Worm (Caenorhabditis elegans) whole organism, L4 larva: ENCODE results near the gene M03A8.3.

Experiments used
- D1046.2 ChIP-seq: fragments of 200-800 bp; sonication (Bioruptor generic); IDR thresholded peaks from 2 replicates; pipeline ENCODE4 v1.3.6; 2022; ENCODE audit warnings: missing genetic modification characterization, missing compliant biosample characterization
- F26F4.8 ChIP-seq: fragments of 200-800 bp; sonication (Bioruptor generic); conservative IDR thresholded peaks from 2 replicates; pipeline ENCODE4 v1.3.6; 2022; ENCODE audit warnings: missing genetic modification characterization, missing compliant biosample characterization
- F37D6.2 ChIP-seq: sonication (generic microtip); optimal IDR thresholded peaks from 2 replicates; lab custom pipeline; 2016; ENCODE audit warnings: mild to moderate bottlenecking, missing genetic modification characterization, missing compliant biosample characterization
- F44E2.7 ChIP-seq: fragments of 200-800 bp; sonication (Bioruptor generic); IDR thresholded peaks from 2 replicates; pipeline ENCODE4 v2.1.2; 2022; ENCODE audit warnings: missing genetic modification characterization, missing compliant biosample characterization
- R02D3.7 ChIP-seq: fragments of 150-350 bp; sonication (generic microtip); optimal IDR thresholded peaks from 3 replicates; lab custom pipeline; 2014; ENCODE audit warnings: missing biosample characterization, missing genetic modification characterization
- T20F7.1 ChIP-seq: fragments of 200-800 bp; sonication (Bioruptor generic); optimal IDR thresholded peaks from 2 replicates; lab custom pipeline; 2018; ENCODE audit warnings: mild to moderate bottlenecking, missing genetic modification characterization, missing compliant biosample characterization
- Y48G9A.11 ChIP-seq: fragments of 200-800 bp; sonication (Bioruptor generic); IDR thresholded peaks from 2 replicates; pipeline ENCODE4 v1.3.6; 2022; ENCODE audit warnings: missing genetic modification reagents, missing genetic modification characterization, missing compliant biosample characterization
- ZK546.5 ChIP-seq, 2 experiments: sonication (generic microtip); optimal IDR thresholded peaks; 2 replicates each; lab custom pipeline; 2017; ENCODE audit warnings: missing biosample characterization in 2 of 2, missing genetic modification characterization in 2 of 2
- aha-1 ChIP-seq: fragments of 150-350 bp; peaks from one replicate; lab custom pipeline; 2014; ENCODE audit warnings: missing biosample characterization, missing genetic modification characterization
- aly-2 ChIP-seq: sonication (generic microtip); optimal IDR thresholded peaks from 2 replicates; lab custom pipeline; 2018; ENCODE audit warnings: missing biosample characterization, missing genetic modification characterization
- ama-1 ChIP-seq: fragments of 150-350 bp; optimal IDR thresholded peaks from 2 replicates; lab custom pipeline; 2014; ENCODE audit warnings: inconsistent platforms, mixed read lengths
- arid-1 ChIP-seq: fragments of 200-800 bp; sonication (Bioruptor generic); conservative IDR thresholded peaks from 2 replicates; pipeline ENCODE4 v1.3.6; 2022; ENCODE audit warnings: missing genetic modification reagents, missing genetic modification characterization, missing compliant biosample characterization
- ceh-20 ChIP-seq: fragments of 200-800 bp; sonication (Bioruptor generic); IDR thresholded peaks from 2 replicates; pipeline ENCODE4 v1.3.6; 2022; ENCODE audit warnings: missing genetic modification reagents, missing genetic modification characterization, missing compliant biosample characterization
- ceh-32 ChIP-seq: sonication (generic microtip); optimal IDR thresholded peaks from 2 replicates; lab custom pipeline; 2016; ENCODE audit warnings: mild to moderate bottlenecking, missing genetic modification characterization, missing compliant biosample characterization; ENCODE audit not compliant: poor library complexity
- ceh-44 ChIP-seq: fragments of 200-800 bp; sonication (Bioruptor generic); IDR thresholded peaks from 2 replicates; pipeline ENCODE4 v1.3.6; 2022; ENCODE audit warnings: missing genetic modification reagents, missing genetic modification characterization, missing compliant biosample characterization
- ceh-62 ChIP-seq: sonication (generic microtip); optimal IDR thresholded peaks from 2 replicates; lab custom pipeline; 2017; ENCODE audit warnings: missing biosample characterization, missing genetic modification characterization
- cey-2 ChIP-seq: sonication (generic microtip); optimal IDR thresholded peaks from 3 replicates; lab custom pipeline; 2017; ENCODE audit warnings: missing genetic modification characterization, mild to moderate bottlenecking, missing compliant biosample characterization, antibody characterized with exemption, borderline replicate concordance; ENCODE audit not compliant: insufficient read depth
- daf-16 ChIP-seq, 3 experiments: sonication (generic microtip); optimal IDR thresholded peaks; 2 replicates each; lab custom pipeline; 2016 to 2017; ENCODE audit warnings: missing genetic modification characterization in 3 of 3, missing genetic modification reagents in 3 of 3, mild to moderate bottlenecking in 2 of 3, missing compliant biosample characterization in 2 of 3, missing biosample characterization in 1 of 3, moderate library complexity in 1 of 3
- dmd-6 ChIP-seq: fragments of 200-800 bp; sonication (Bioruptor generic); IDR thresholded peaks from 2 replicates; pipeline ENCODE4 v1.3.6; 2022; ENCODE audit warnings: missing genetic modification reagents, missing genetic modification characterization, missing compliant biosample characterization
- dve-1 ChIP-seq: sonication (generic microtip); optimal IDR thresholded peaks from 2 replicates; lab custom pipeline; 2017; ENCODE audit warnings: antibody characterized with exemption, mild to moderate bottlenecking, missing genetic modification characterization, missing compliant biosample characterization; ENCODE audit not compliant: insufficient read depth
- gei-8 ChIP-seq: fragments of 200-800 bp; sonication (Bioruptor generic); optimal IDR thresholded peaks from 2 replicates; lab custom pipeline; 2018; ENCODE audit warnings: mild to moderate bottlenecking, missing genetic modification characterization, missing compliant biosample characterization
- hlh-11 ChIP-seq: fragments of 200-800 bp; sonication (Bioruptor generic); optimal IDR thresholded peaks from 2 replicates; lab custom pipeline; 2018; ENCODE audit warnings: mild to moderate bottlenecking, missing genetic modification characterization, missing compliant biosample characterization
- hlh-30 ChIP-seq: sonication (generic microtip); optimal IDR thresholded peaks from 2 replicates; lab custom pipeline; 2017; ENCODE audit warnings: antibody characterized with exemption, mild to moderate bottlenecking, missing genetic modification characterization, missing compliant biosample characterization; ENCODE audit not compliant: insufficient read depth
- hmg-1.1 ChIP-seq: fragments of 200-800 bp; sonication (Bioruptor generic); IDR thresholded peaks from 2 replicates; pipeline ENCODE4 v1.3.6; 2022; ENCODE audit warnings: missing genetic modification reagents, missing genetic modification characterization, missing compliant biosample characterization
- lin-13 ChIP-seq: fragments of 150-350 bp; optimal IDR thresholded peaks from 2 replicates; lab custom pipeline; 2014; ENCODE audit warnings: missing biosample characterization, missing genetic modification reagents, missing genetic modification characterization
- lin-15B ChIP-seq: fragments of 150-350 bp; sonication (generic microtip); optimal IDR thresholded peaks from 3 replicates; lab custom pipeline; 2014; ENCODE audit warnings: missing biosample characterization, missing genetic modification characterization
- lsy-2 ChIP-seq, 2 experiments: fragments of 150-350 bp in 1 of 2; sonication (generic microtip) in 1 of 2; optimal IDR thresholded peaks; 2 replicates each; lab custom pipeline; 2014 to 2017; ENCODE audit warnings: missing biosample characterization in 2 of 2, missing genetic modification characterization in 2 of 2
- nhr-28 ChIP-seq: fragments of 150-350 bp; optimal IDR thresholded peaks from 2 replicates; lab custom pipeline; 2014; ENCODE audit warnings: missing biosample characterization, missing genetic modification characterization
- nhr-41 ChIP-seq: fragments of 200-800 bp; sonication (Bioruptor generic); IDR thresholded peaks from 2 replicates; pipeline ENCODE4 v1.3.6; 2022; ENCODE audit warnings: missing genetic modification reagents, missing genetic modification characterization, missing compliant biosample characterization
- php-3 ChIP-seq: fragments of 200-800 bp; sonication (Bioruptor generic); IDR thresholded peaks from 2 replicates; pipeline ENCODE4 v1.3.6; 2022; ENCODE audit warnings: missing genetic modification reagents, missing genetic modification characterization, missing compliant biosample characterization
- pqm-1 ChIP-seq: sonication (generic microtip); optimal IDR thresholded peaks from 2 replicates; lab custom pipeline; 2017; ENCODE audit warnings: missing biosample characterization, missing genetic modification characterization
- saeg-2 ChIP-seq: fragments of 200-800 bp; sonication (Bioruptor generic); IDR thresholded peaks from 2 replicates; pipeline ENCODE4 v1.3.6; 2022; ENCODE audit warnings: missing genetic modification reagents, missing genetic modification characterization, missing compliant biosample characterization
- snpc-1.2 ChIP-seq: fragments of 200-800 bp; sonication (Bioruptor generic); IDR thresholded peaks from 2 replicates; pipeline ENCODE4 v1.3.6; 2022; ENCODE audit warnings: missing genetic modification reagents, missing genetic modification characterization, missing compliant biosample characterization
- snpc-4 ChIP-seq: fragments of 150-350 bp; optimal IDR thresholded peaks from 2 replicates; lab custom pipeline; 2014; ENCODE audit warnings: missing biosample characterization, missing genetic modification characterization
- tag-97 ChIP-seq: fragments of 200-800 bp; sonication (Bioruptor generic); IDR thresholded peaks from 2 replicates; pipeline ENCODE4 v1.3.6; 2022; ENCODE audit warnings: missing genetic modification characterization, missing compliant biosample characterization
- unc-62 ChIP-seq, 3 experiments: fragments of 150-350 bp in 1 of 3; sonication (generic microtip); optimal IDR thresholded peaks in 2 of 3; peaks in 1 of 3; 1 replicate in 1 of 3; 2 replicates in 2 of 3; lab custom pipeline; 2014 to 2017; ENCODE audit warnings: missing biosample characterization in 3 of 3, missing genetic modification characterization in 3 of 3, missing genetic modification reagents in 3 of 3, missing genotype in 1 of 3

Gene M03A8.3

ce11 chrX:6818036-6818488, 18.2 kb downstream of the M03A8.3 start, which contains the start of gene dhs-28 (continued):
- TF ChIP-seq tag-97 (GFP tag; lab: Robert Waterston, UW) (no peak), daf-16 (GFP tag; optimal IDR thresholded peaks at IDR 0.05; lab: Kevin White, UChicago) (no peak), daf-16 (tag; optimal IDR thresholded peaks at IDR 0.05; lab: Kevin White, UChicago) (peak; percentile 96), ceh-20 (GFP tag; lab: Robert Waterston, UW) (no peak), snpc-4 (tag; lab: Kevin White, UChicago) (no peak), Y48G9A.11 (no peak), lin-15B (no peak), D1046.2 (GFP tag; lab: Robert Waterston, UW) (no peak), lin-13 (no peak)

- TF ChIP-seq unc-62 (GFP tag; optimal IDR thresholded peaks at IDR 0.05 in 1 of 2; lab: Kevin White, UChicago) (peak in 1 of 2 experiments; percentile 94), unc-62 (tag; optimal IDR thresholded peaks at IDR 0.05; lab: Kevin White, UChicago) (no peak), aly-2 (no peak)
Observed at ce11 chrX:6819135-6819534, 19.3 kb downstream of the M03A8.3 start.

DNA sequence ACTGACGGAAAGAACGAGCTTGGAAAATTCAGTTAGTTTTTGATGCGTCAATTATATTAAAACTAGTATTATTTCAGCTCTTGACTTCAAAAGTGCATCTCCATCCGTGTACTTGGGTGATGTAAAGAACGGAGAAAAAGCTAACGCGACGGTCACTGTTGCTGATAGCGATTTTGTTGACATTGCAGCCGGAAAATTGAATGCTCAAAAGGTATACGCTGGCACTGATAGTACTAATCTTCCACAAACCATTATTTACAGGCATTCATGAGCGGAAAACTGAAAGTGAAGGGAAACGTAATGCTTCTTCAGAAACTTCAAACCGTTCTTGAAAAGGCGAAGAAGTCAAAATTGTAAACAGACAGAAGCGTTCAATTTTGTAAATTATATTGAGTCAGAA, 19.8 kb downstream of the M03A8.3 start:
- TF ChIP-seq F26F4.8 (GFP tag; lab: Robert Waterston, UW) = no peak
- no peak for TF ChIP-seq nhr-41
- no peak for TF ChIP-seq hmg-1.1 (GFP tag; lab: Robert Waterston, UW)
- no peak for TF ChIP-seq snpc-1.2
- TF ChIP-seq ceh-62 (tag; lab: Kevin White, UChicago) = no peak
- peak; percentile 61 for TF ChIP-seq nhr-28
- no peak for TF ChIP-seq R02D3.7 (tag; lab: Kevin White, UChicago)
- TF ChIP-seq tag-97 (GFP tag; lab: Robert Waterston, UW) = no peak
- TF ChIP-seq lin-15B = no peak
- TF ChIP-seq cey-2 (tag; lab: Kevin White, UChicago) = no peak
- TF ChIP-seq lsy-2 (tag; optimal IDR thresholded peaks at IDR 0.05; lab: Kevin White, UChicago) = no peak
- no peak for TF ChIP-seq F44E2.7 (GFP tag; lab: Robert Waterston, UW)
- no peak for TF ChIP-seq ZK546.5 (tag; optimal IDR thresholded peaks at IDR 0.05; lab: Kevin White, UChicago)
- TF ChIP-seq daf-16 (GFP tag; optimal IDR thresholded peaks at IDR 0.05; lab: Kevin White, UChicago) = no peak
- peak; percentile 95 for TF ChIP-seq daf-16 (tag; optimal IDR thresholded peaks at IDR 0.05; lab: Kevin White, UChicago)
- TF ChIP-seq hlh-11 = peak; percentile 28
- no peak for TF ChIP-seq T20F7.1 (GFP tag; lab: Kevin White, UChicago)
- peak; percentile 38; the same call in 1 of the 2 replicates for TF ChIP-seq dmd-6 (GFP tag; lab: Robert Waterston, UW)
- no peak for TF ChIP-seq hlh-30 (tag; lab: Kevin White, UChicago)
- no peak for TF ChIP-seq php-3
- no peak for TF ChIP-seq ama-1 (lab: Kevin White, UChicago)
- TF ChIP-seq ceh-44 = no peak
- TF ChIP-seq ceh-32 = no peak
- no peak for TF ChIP-seq Y48G9A.11
- TF ChIP-seq pqm-1 (tag; lab: Kevin White, UChicago) = peak; percentile 72
- peak; percentile 21 for TF ChIP-seq dve-1 (tag; lab: Kevin White, UChicago)

DNA sequence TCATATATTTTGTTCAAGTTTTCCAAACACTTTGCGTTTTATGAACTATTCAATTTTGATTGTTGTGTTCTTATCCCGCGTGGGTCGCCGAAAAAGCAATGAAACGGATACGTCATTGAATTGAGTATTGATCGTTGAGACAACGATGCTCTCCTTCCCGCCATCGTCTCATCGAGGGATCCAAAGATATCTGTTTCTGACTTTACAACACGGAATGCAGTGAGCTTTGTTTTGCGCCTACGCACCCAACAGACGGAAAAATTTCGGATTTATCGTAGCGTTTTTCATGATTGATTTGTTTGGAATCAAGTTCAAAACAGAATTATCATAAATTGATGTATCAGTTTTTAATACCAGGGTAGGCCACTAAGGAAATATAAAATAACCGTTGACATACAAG, 22.7 kb downstream of the M03A8.3 start:
- no peak for TF ChIP-seq gei-8
- TF ChIP-seq saeg-2 = no peak
- peak; percentile 88 for TF ChIP-seq aha-1
- no peak for TF ChIP-seq arid-1 (GFP tag; lab: Robert Waterston, UW)
- no peak for TF ChIP-seq F37D6.2
